Worm (Caenorhabditis elegans): ENCODE measurements around the gene srg-7.
A peak's percentile ranks its signal among the peaks of the same experiment; 100 is the strongest.

The srg-7 gene

DNA sequence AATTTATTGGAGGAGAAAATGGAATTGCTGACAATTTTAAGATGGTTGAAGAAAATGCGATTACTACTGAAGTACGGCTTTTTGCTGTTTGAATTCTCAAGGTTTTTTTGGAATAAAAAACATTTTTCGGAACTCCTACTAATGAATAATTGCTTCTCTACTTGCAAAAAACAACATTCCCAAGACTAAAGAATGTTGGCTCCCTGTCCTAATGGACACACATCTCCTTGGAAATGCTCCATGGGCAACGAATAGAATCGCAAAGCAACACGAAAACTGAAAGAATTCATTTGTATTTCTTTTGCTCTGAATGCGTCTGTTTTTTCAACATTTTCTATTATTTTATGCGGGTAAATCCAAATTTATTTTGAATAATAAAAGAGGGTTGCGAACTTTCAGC is 4.9 kb upstream of the srg-7 start, which contains the start of gene C18F10.2:
TSS of gene C18F10.2 (plus strand) at position 301 of the 400 bp plus-strand sequence.
- no peak for TF ChIP-seq tra-1 (GFP tag; IDR thresholded peaks at IDR 0.05)

DNA sequence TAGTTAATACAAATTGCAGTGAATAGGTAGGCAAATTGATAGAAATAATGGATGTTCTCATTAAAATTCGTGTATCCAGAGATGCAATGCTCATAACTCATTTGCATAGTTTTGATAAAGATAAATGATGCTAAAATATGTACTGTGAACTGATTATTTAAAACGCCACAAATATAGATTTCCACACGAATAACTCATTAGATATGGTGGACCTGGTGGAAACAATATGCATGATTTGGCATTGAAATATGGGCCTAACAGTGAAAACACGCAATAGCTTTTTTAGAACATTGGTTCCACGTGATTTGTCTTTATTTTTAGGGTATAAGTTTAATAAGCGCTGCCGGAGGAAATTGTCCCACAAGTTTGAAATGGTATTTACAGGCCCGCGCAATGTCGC is 2.3 kb upstream of the srg-7 start, which contains the start of gene srg-3:
TSS of gene srg-3 (minus strand) at position 101 of the 400 bp plus-strand sequence.
- TF ChIP-seq dve-1 (tag; optimal IDR thresholded peaks at IDR 0.05; ENCODE audit: insufficient read depth), result no peak
- TF ChIP-seq dmd-6 (GFP tag; IDR thresholded peaks at IDR 0.05), result no peak
- no peak for TF ChIP-seq ceh-44 (GFP tag; IDR thresholded peaks at IDR 0.05)
- no peak for TF ChIP-seq dpl-1 (GFP tag; optimal IDR thresholded peaks at IDR 0.05)
- TF ChIP-seq Y105C5A.15 (GFP tag; IDR thresholded peaks at IDR 0.05), result no peak
- TF ChIP-seq unc-62 (GFP tag; optimal IDR thresholded peaks at IDR 0.05 in 1 of 2), result peak in 1 of 2 experiments; percentile 47
- no peak for TF ChIP-seq unc-62 (tag; optimal IDR thresholded peaks at IDR 0.05)
- peak; percentile 33 for TF ChIP-seq aha-1 (tag)

ce11 chrIII:6265911-6266310 is 2.0 kb downstream of the srg-7 start, which contains the start of gene srg-6:
Gene srg-6, minus strand, starts transcription at chrIII:6266011.
- TF ChIP-seq nhr-237 (tag; optimal IDR thresholded peaks at IDR 0.05) (no peak), unc-62 (GFP tag; optimal IDR thresholded peaks at IDR 0.05 in 1 of 2) (no peak), unc-62 (tag; optimal IDR thresholded peaks at IDR 0.05) (no peak), gei-8 (GFP tag; optimal IDR thresholded peaks at IDR 0.05) (no peak), nhr-76 (tag; optimal IDR thresholded peaks at IDR 0.05) (no peak), Y5F2A.4 (GFP tag; optimal IDR thresholded peaks at IDR 0.05) (no peak), jun-1 (tag; optimal IDR thresholded peaks at IDR 0.05) (no peak), T26A8.4 (GFP tag; IDR thresholded peaks at IDR 0.05) (no peak), vab-7 (GFP tag; IDR thresholded peaks at IDR 0.05) (no peak), ces-1 (GFP tag; optimal IDR thresholded peaks at IDR 0.05) (no peak), mep-1 (tag; optimal IDR thresholded peaks at IDR 0.05) (no peak), pqm-1 (tag; optimal IDR thresholded peaks at IDR 0.05) (no peak), aly-2 (tag; optimal IDR thresholded peaks at IDR 0.05) (no peak), nhr-42 (GFP tag; IDR thresholded peaks at IDR 0.05) (no peak), ceh-32 (tag; optimal IDR thresholded peaks at IDR 0.05; ENCODE audit: poor library complexity) (no peak), daf-19 (GFP tag; conservative IDR thresholded peaks at IDR 0.05) (no peak), arid-1 (GFP tag; conservative IDR thresholded peaks at IDR 0.05) (no peak), snpc-1.2 (GFP tag; IDR thresholded peaks at IDR 0.05) (no peak), lsy-2 (tag; optimal IDR thresholded peaks at IDR 0.05) (no peak), sdz-12 (GFP tag; optimal IDR thresholded peaks at IDR 0.05) (no peak), dmd-6 (GFP tag; IDR thresholded peaks at IDR 0.05) (no peak)

DNA sequence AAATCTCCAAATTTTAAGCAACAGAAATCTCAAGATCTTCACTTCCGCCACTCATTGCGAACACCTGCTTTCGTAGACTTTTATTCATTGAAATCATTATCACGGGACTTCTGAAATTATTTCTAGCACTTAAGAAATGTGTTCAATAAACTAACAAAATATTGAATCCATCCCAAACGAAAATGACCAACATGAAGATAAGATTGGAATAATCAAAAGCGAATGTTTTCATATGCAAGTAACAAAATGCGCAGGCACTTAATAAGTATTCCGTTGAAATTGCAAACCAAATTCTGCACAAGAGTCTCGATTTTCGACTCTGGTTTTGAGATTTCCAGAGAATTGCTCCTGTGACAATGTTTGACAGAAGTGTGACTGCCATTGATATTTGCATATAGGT is 3.5 kb downstream of the srg-7 start, which contains the start of gene srg-5:
TSS of gene srg-5 (minus strand) at position 101 of the 400 bp plus-strand sequence.
- TF ChIP-seq nhr-102 (tag; optimal IDR thresholded peaks at IDR 0.05) (no peak), nhr-25 (tag; optimal IDR thresholded peaks at IDR 0.05; ENCODE audit: borderline replicate concordance, insufficient read depth) (no peak), snpc-4 (tag; optimal IDR thresholded peaks at IDR 0.05) (no peak), nhr-28 (tag; optimal IDR thresholded peaks at IDR 0.05) (no peak), nhr-6 (tag; optimal IDR thresholded peaks at IDR 0.05) (no peak), lsy-2 (tag; optimal IDR thresholded peaks at IDR 0.05) (no peak), pqm-1 (tag; optimal IDR thresholded peaks at IDR 0.05) (no peak), ceh-82 (tag; optimal IDR thresholded peaks at IDR 0.05) (no peak), Y5F2A.4 (GFP tag; optimal IDR thresholded peaks at IDR 0.05) (no peak), dve-1 (tag; optimal IDR thresholded peaks at IDR 0.05; ENCODE audit: insufficient read depth) (no peak), hlh-30 (tag; optimal IDR thresholded peaks at IDR 0.05; ENCODE audit: insufficient read depth) (no peak), skn-1 (tag; optimal IDR thresholded peaks at IDR 0.05) (no peak)
